Worm (Caenorhabditis elegans) whole organism, L4 larva: ENCODE data around the gene C06C6.7.

Experiments used
- Y5F2A.4 ChIP-seq: fragments of 200-800 bp; sonication (Bioruptor generic); optimal IDR thresholded peaks from 2 replicates; lab custom pipeline; 2018; ENCODE audit warnings: mild to moderate bottlenecking, missing genetic modification characterization, missing compliant biosample characterization
- ama-1 ChIP-seq: fragments of 150-350 bp; optimal IDR thresholded peaks from 2 replicates; lab custom pipeline; 2014; ENCODE audit warnings: inconsistent platforms, mixed read lengths
- ceh-82 ChIP-seq: sonication (generic microtip); optimal IDR thresholded peaks from 2 replicates; lab custom pipeline; 2017; ENCODE audit warnings: missing biosample characterization, missing genetic modification characterization
- dpl-1 ChIP-seq: fragments of 150-350 bp; optimal IDR thresholded peaks from 2 replicates; lab custom pipeline; 2014; ENCODE audit warnings: missing biosample characterization, missing genetic modification reagents, missing genetic modification characterization
- fkh-10 ChIP-seq: fragments of 150-350 bp; optimal IDR thresholded peaks from 2 replicates; lab custom pipeline; 2014; ENCODE audit warnings: missing biosample characterization, missing genetic modification reagents, missing genetic modification characterization
- lin-13 ChIP-seq: fragments of 150-350 bp; optimal IDR thresholded peaks from 2 replicates; lab custom pipeline; 2014; ENCODE audit warnings: missing biosample characterization, missing genetic modification reagents, missing genetic modification characterization
- mxl-3 ChIP-seq: fragments of 200-800 bp; sonication (Bioruptor generic); optimal IDR thresholded peaks from 2 replicates; lab custom pipeline; 2018; ENCODE audit warnings: mild to moderate bottlenecking, missing genetic modification characterization, missing compliant biosample characterization
- nhr-11 ChIP-seq: fragments of 150-350 bp; optimal IDR thresholded peaks from 2 replicates; lab custom pipeline; 2014; ENCODE audit warnings: missing biosample characterization, missing genetic modification characterization
- nhr-28 ChIP-seq: fragments of 150-350 bp; optimal IDR thresholded peaks from 2 replicates; lab custom pipeline; 2014; ENCODE audit warnings: missing biosample characterization, missing genetic modification characterization
- set-16 ChIP-seq: fragments of 200-800 bp; sonication (Bioruptor generic); IDR thresholded peaks from 2 replicates; pipeline ENCODE4 v1.3.6; 2022; ENCODE audit warnings: missing genetic modification reagents, missing genetic modification characterization, missing compliant biosample characterization
- unc-130 ChIP-seq: sonication (generic microtip); optimal IDR thresholded peaks from 2 replicates; lab custom pipeline; 2016; ENCODE audit warnings: missing genetic modification reagents, missing genetic modification characterization, missing compliant biosample characterization
- unc-39 ChIP-seq: sonication (generic microtip); optimal IDR thresholded peaks from 2 replicates; lab custom pipeline; 2017; ENCODE audit warnings: missing biosample characterization, missing genetic modification characterization
- ztf-11 ChIP-seq: fragments of 150-350 bp; optimal IDR thresholded peaks from 2 replicates; lab custom pipeline; 2014; ENCODE audit warnings: missing biosample characterization, missing genetic modification characterization

ce11 chrV:15965114-15965513 lies 26.8 kb upstream of the C06C6.7 start, which contains the start of gene sri-2:
- TF ChIP-seq lin-13, result no peak
- no peak for TF ChIP-seq unc-39 (tag; lab: Kevin White, UChicago)
- TF ChIP-seq ama-1, result no peak
- no peak for TF ChIP-seq nhr-11 (tag; lab: Kevin White, UChicago)
- no peak for TF ChIP-seq ceh-82 (tag; lab: Kevin White, UChicago)
- no peak for TF ChIP-seq dpl-1
- TF ChIP-seq unc-130 (GFP tag; lab: Kevin White, UChicago), result no peak
- TF ChIP-seq mxl-3, result no peak
- TF ChIP-seq fkh-10 (GFP tag; lab: Kevin White, UChicago), result no peak
- no peak for TF ChIP-seq Y5F2A.4 (GFP tag; lab: Kevin White, UChicago)
- TF ChIP-seq ztf-11 (tag; lab: Kevin White, UChicago), result no peak
- TF ChIP-seq set-16 (GFP tag; lab: Robert Waterston, UW), result no peak
- TF ChIP-seq nhr-28 (tag; lab: Kevin White, UChicago), result no peak
